Fruit fly (Drosophila melanogaster): ENCODE measurements around the gene CG5292.

CG5292 gene

dm6 chr3R:17117607-17118327 lies 33.9 kb upstream of the CG5292 start (continued):
- TF ChIP-seq gcm (GFP tag; optimal IDR thresholded peaks at IDR 0.05) (peak; percentile 12), CG11504 (tag; optimal IDR thresholded peaks at IDR 0.05) (peak; percentile 19), chinmo (GFP tag; IDR thresholded peaks at IDR 0.05; ENCODE audit: partially characterized antibody) (no peak), dan (GFP tag; IDR thresholded peaks at IDR 0.05) (no peak), CG8359 (GFP tag; optimal IDR thresholded peaks at IDR 0.05; ENCODE audit: borderline replicate concordance) (peak; percentile 11), CG3407 (GFP tag; optimal IDR thresholded peaks at IDR 0.05) (no peak), GATAe (GFP tag; conservative IDR thresholded peaks at IDR 0.05) (no peak)

dm6 chr3R:17118917-17119378 lies 32.7 kb upstream of the CG5292 start:
- TF ChIP-seq Bgb (GFP tag; IDR thresholded peaks at IDR 0.05; ENCODE audit: partially characterized antibody) (peak; percentile 48; the same call in 1 of the 2 replicates), sqz (GFP tag; optimal IDR thresholded peaks at IDR 0.05) (peak; percentile 20), CG1233 (GFP tag; optimal IDR thresholded peaks at IDR 0.05) (no peak), CG12299 (tag; optimal IDR thresholded peaks at IDR 0.05) (no peak), CG13287 (GFP tag; IDR thresholded peaks at IDR 0.05; ENCODE audit: partially characterized antibody) (peak; percentile 60), CG8359 (GFP tag; optimal IDR thresholded peaks at IDR 0.05; ENCODE audit: borderline replicate concordance) (peak; percentile 7), Scr (GFP tag; IDR thresholded peaks at IDR 0.05; ENCODE audit: partially characterized antibody) (peak; percentile 21; the same call in 1 of the 2 replicates), CG3281 (GFP tag; optimal IDR thresholded peaks at IDR 0.05) (peak; percentile 42), CG10543 (GFP tag; optimal IDR thresholded peaks at IDR 0.05) (peak; percentile 50), CG4328 (GFP tag; optimal IDR thresholded peaks at IDR 0.05) (no peak), CG12659 (GFP tag; optimal IDR thresholded peaks at IDR 0.05) (peak; percentile 36), CG9817 (tag; optimal IDR thresholded peaks at IDR 0.05) (no peak), CG2712 (tag; optimal IDR thresholded peaks at IDR 0.05) (no peak), gce (GFP tag; IDR thresholded peaks at IDR 0.05) (0 out of 3 replicates have a peak, but pooled peaks have one; percentile 27), Dbx (GFP tag; IDR thresholded peaks at IDR 0.05) (no peak), cg (GFP tag; optimal IDR thresholded peaks at IDR 0.05) (peak; percentile 43), Dp (GFP tag; optimal IDR thresholded peaks at IDR 0.05) (no peak), CG14441 (GFP tag; IDR thresholded peaks at IDR 0.05) (peak; percentile 23; the same call in 1 of the 2 replicates), kni (GFP tag; optimal IDR thresholded peaks at IDR 0.05) (peak; percentile 43), sna (GFP tag; IDR thresholded peaks at IDR 0.05; ENCODE audit: partially characterized antibody) (peak; percentile 22; the same call in 1 of the 2 replicates), Sin3A (optimal IDR thresholded peaks at IDR 0.05) (no peak), Aef1 (GFP tag; IDR thresholded peaks at IDR 0.05) (no peak), lab (GFP tag; optimal IDR thresholded peaks at IDR 0.05) (peak; percentile 36), yki (optimal IDR thresholded peaks at IDR 0.05) (peak; percentile 57), Myb (GFP tag; optimal IDR thresholded peaks at IDR 0.05) (peak; percentile 41), sob (GFP tag; IDR thresholded peaks at IDR 0.05) (0 out of 2 replicates have a peak, but pooled peaks have one; percentile 13), CG7745 (tag; optimal IDR thresholded peaks at IDR 0.05) (peak; percentile 35), Xrp1 (GFP tag; IDR thresholded peaks at IDR 0.05) (no peak), CG6791 (GFP tag; IDR thresholded peaks at IDR 0.05; ENCODE audit: partially characterized antibody) (0 out of 3 replicates have a peak, but pooled peaks have one; percentile 36), CG1024 (GFP tag; IDR thresholded peaks at IDR 0.05) (no peak), CG13775 (GFP tag; optimal IDR thresholded peaks at IDR 0.05) (no peak), Deaf1 (tag; optimal IDR thresholded peaks at IDR 0.05) (peak; percentile 85), en (GFP tag; optimal IDR thresholded peaks at IDR 0.05) (no peak), Doc2 (GFP tag; IDR thresholded peaks at IDR 0.05) (no peak), CG10147 (GFP tag; optimal IDR thresholded peaks at IDR 0.05) (no peak), CG43689 (GFP tag; IDR thresholded peaks at IDR 0.05) (no peak), hth (optimal IDR thresholded peaks at IDR 0.05) (no peak), ci (GFP tag; IDR thresholded peaks at IDR 0.05) (peak; percentile 56; the same call in 1 of the 3 replicates), nerfin-1 (tag; optimal IDR thresholded peaks at IDR 0.05) (no peak), hbn (GFP tag; IDR thresholded peaks at IDR 0.05; ENCODE audit: partially characterized antibody) (peak; percentile 48; the same call in 1 of the 2 replicates), CG4617 (GFP tag; optimal IDR thresholded peaks at IDR 0.05; ENCODE audit: borderline replicate concordance) (no peak)

Data from whole organism, embryonic.